Worm (Caenorhabditis elegans): ENCODE results near the gene C50H2.4.

DNA sequence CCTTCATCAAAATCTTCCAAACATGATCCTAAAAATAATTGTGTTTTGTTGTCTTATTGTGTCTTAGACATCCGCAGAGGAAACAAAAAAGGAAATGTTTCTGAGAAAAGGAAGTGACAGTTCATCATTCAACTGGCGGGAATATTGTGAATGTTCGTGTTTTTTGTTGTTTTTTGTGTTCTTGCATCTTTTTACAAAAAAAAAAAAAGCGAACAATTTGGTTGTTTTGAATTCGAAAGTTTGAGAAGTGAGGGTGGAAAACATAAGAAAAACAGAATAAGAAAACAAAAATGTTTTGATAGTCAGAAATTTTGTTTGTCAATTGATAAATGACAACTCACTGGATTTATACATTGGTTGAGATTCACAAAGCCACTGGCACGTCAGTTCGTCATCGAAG, 7.1 kb upstream of the C50H2.4 start:
- TF ChIP-seq unc-39 (tag; optimal IDR thresholded peaks at IDR 0.05): no peak
- TF ChIP-seq nhr-76 (tag; optimal IDR thresholded peaks at IDR 0.05): no peak
- no peak for TF ChIP-seq nhr-11 (tag; optimal IDR thresholded peaks at IDR 0.05)
- no peak for TF ChIP-seq nhr-23 (tag; optimal IDR thresholded peaks at IDR 0.05)
- TF ChIP-seq tbx-2 (tag; optimal IDR thresholded peaks at IDR 0.05): no peak
- no peak for TF ChIP-seq ZK546.5 (tag; optimal IDR thresholded peaks at IDR 0.05)
- TF ChIP-seq mdl-1 (tag; optimal IDR thresholded peaks at IDR 0.05): no peak
- TF ChIP-seq ztf-11 (tag; optimal IDR thresholded peaks at IDR 0.05): no peak
- no peak for TF ChIP-seq zag-1 (tag; optimal IDR thresholded peaks at IDR 0.05)
- no peak for TF ChIP-seq unc-62 (GFP tag; optimal IDR thresholded peaks at IDR 0.05)
- no peak for TF ChIP-seq nhr-28 (tag; optimal IDR thresholded peaks at IDR 0.05)
- TF ChIP-seq skn-1 (tag; optimal IDR thresholded peaks at IDR 0.05): no peak

Measured in whole organism, L3 larva.